ENCODE assay signal across 2 fruit fly cellular contexts in genomic region chr3L:22821377-22821776, dm6.
A peak's percentile ranks its signal among the peaks of the same experiment; 100 is the strongest.
TF ChIP-seq lines count a peak whose summit lies in the region.

No protein-coding gene starts in this region.

- TF ChIP-seq CTCF in whole organism, embryonic (GFP tag; optimal IDR thresholded peaks at IDR 0.05; lab: Kevin White, UChicago) = no peak

TF ChIP-seq in whole organism, embryonic, 481 proteins besides CTCF, POLR2A, EP300 and RAD21:
- no peak for TF ChIP-seq ato (GFP tag; IDR thresholded peaks at IDR 0.05; lab: Robert Waterston, UW; ENCODE audit: partially characterized antibody)
- 0 out of 3 replicates have a peak, but pooled peaks have one; percentile 6 for TF ChIP-seq dysf (GFP tag; IDR thresholded peaks at IDR 0.05; lab: Robert Waterston, UW)
- TF ChIP-seq CG31365 (tag; optimal IDR thresholded peaks at IDR 0.05; lab: Kevin White, UChicago) = no peak
- TF ChIP-seq Drgx (GFP tag; IDR thresholded peaks at IDR 0.05; lab: Robert Waterston, UW) = peak; percentile 30; the same call in 1 of the 2 replicates
- TF ChIP-seq Med (GFP tag; lab: Kevin White, UChicago) = peak; percentile 27
- TF ChIP-seq inv (GFP tag; IDR thresholded peaks at IDR 0.05; lab: Robert Waterston, UW; ENCODE audit: partially characterized antibody) = 0 out of 2 replicates have a peak, but pooled peaks have one; percentile 11
- TF ChIP-seq Nf-YB (GFP tag; optimal IDR thresholded peaks at IDR 0.05; lab: Kevin White, UChicago) = peak; percentile 77
- no peak for TF ChIP-seq CG6683 (GFP tag; optimal IDR thresholded peaks at IDR 0.05; lab: Kevin White, UChicago)
- peak; percentile 52 for TF ChIP-seq Nf-YC (tag; optimal IDR thresholded peaks at IDR 0.05; lab: Kevin White, UChicago)
- TF ChIP-seq sr (GFP tag; IDR thresholded peaks at IDR 0.05; lab: Robert Waterston, UW) = 0 out of 3 replicates have a peak, but pooled peaks have one; percentile 15
- 0 out of 2 replicates have a peak, but pooled peaks have one; percentile 22 for TF ChIP-seq NFAT (GFP tag; IDR thresholded peaks at IDR 0.05; lab: Robert Waterston, UW)

TF ChIP-seq in whole organism, pupa, 21 proteins besides CTCF, POLR2A, EP300 and RAD21:
- TF ChIP-seq CG12605 (GFP tag; IDR thresholded peaks at IDR 0.05; lab: Robert Waterston, UW) = peak; percentile 34; the same call in 1 of the 2 replicates
- 0 out of 3 replicates have a peak, but pooled peaks have one; percentile 29 for TF ChIP-seq CG4496 (GFP tag; IDR thresholded peaks at IDR 0.05; lab: Robert Waterston, UW)
- TF ChIP-seq CG8301 (tag; optimal IDR thresholded peaks at IDR 0.05; lab: Kevin White, UChicago) = no peak
